Worm (Caenorhabditis elegans) whole organism, late embryonic: ENCODE data around the gene F54C9.14.

Experiments
- dve-1 ChIP-seq: sonication (generic microtip); optimal IDR thresholded peaks from 2 replicates; lab custom pipeline; 2017; ENCODE audit warnings: antibody characterized with exemption, mild to moderate bottlenecking, missing genetic modification characterization, missing compliant biosample characterization
- hlh-15 ChIP-seq: sonication (generic microtip); optimal IDR thresholded peaks from 2 replicates; lab custom pipeline; 2016; ENCODE audit warnings: missing genetic modification characterization, missing compliant biosample characterization
- hlh-30 ChIP-seq: sonication (generic microtip); optimal IDR thresholded peaks from 2 replicates; lab custom pipeline; 2017; ENCODE audit warnings: antibody characterized with exemption, missing genetic modification characterization, missing compliant biosample characterization; ENCODE audit not compliant: insufficient read depth
- lim-6 ChIP-seq: sonication (generic microtip); optimal IDR thresholded peaks from 2 replicates; lab custom pipeline; 2016; ENCODE audit warnings: missing genetic modification characterization, missing compliant biosample characterization
- nhr-11 ChIP-seq: fragments of 150-350 bp; optimal IDR thresholded peaks from 2 replicates; lab custom pipeline; 2014; ENCODE audit warnings: missing biosample characterization, missing genetic modification characterization
- pha-4 ChIP-seq: fragments of 150-350 bp; optimal IDR thresholded peaks from 2 replicates; lab custom pipeline; 2018; ENCODE audit warnings: missing biosample characterization, missing genetic modification reagents, missing genetic modification characterization
- sdc-2 ChIP-seq: sonication (generic microtip); optimal IDR thresholded peaks from 2 replicates; lab custom pipeline; 2016; ENCODE audit warnings: missing genotype, missing genetic modification characterization, missing compliant biosample characterization
- unc-55 ChIP-seq: sonication (generic microtip); optimal IDR thresholded peaks from 2 replicates; lab custom pipeline; 2017; ENCODE audit warnings: missing biosample characterization, missing genetic modification reagents, missing genetic modification characterization

- TF ChIP-seq dve-1 = no peak
- TF ChIP-seq hlh-30 (tag; lab: Kevin White, UChicago) = no peak
- TF ChIP-seq nhr-11 (tag; lab: Kevin White, UChicago) = no peak
- no peak for TF ChIP-seq hlh-15 (tag; lab: Kevin White, UChicago)
- no peak for TF ChIP-seq unc-55 (GFP tag; lab: Kevin White, UChicago)
- TF ChIP-seq sdc-2 (tag; lab: Kevin White, UChicago) = no peak
- no peak for TF ChIP-seq pha-4 (tag; lab: Kevin White, UChicago)
- TF ChIP-seq lim-6 (tag; lab: Kevin White, UChicago) = no peak
Observed at ce11 chrII:8583035-8583434, 20.9 kb downstream of the F54C9.14 start.
